Fruit fly (Drosophila melanogaster): ENCODE results near the gene bou.
A peak's percentile ranks its signal among the peaks of the same experiment; 100 is the strongest.

Gene bou

DNA sequence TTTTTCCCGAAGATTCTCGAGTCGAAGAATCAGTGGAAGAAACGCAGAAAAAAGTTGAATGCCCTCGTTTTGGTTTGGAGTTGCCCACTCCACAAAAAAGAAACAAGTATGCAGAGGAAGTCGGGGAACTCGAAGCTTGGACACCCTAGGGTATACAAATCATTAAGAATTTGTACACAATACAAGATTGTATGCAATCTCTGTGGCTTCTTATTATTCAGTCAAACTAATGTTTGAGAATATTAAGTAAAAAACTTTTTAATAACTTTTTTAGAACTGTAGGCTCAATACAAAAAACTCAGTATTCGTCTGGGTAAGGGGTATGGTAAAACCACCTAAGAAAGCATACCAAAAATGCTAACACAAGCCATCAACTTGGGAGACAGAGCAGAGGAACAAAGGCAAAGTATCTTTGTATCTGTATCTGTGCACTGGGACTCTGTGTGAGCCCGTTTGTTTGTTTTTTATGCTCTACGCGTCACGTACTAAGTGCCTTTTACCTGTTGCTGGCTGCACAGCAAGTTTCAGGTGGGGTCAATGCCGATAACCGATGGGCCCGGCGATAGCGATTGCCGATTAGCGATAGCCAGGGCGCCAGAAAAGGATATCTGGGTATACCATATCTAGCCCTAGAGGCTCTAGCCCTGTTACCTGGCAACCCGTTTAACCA, 969 bp upstream of the bou start (continued):
- TF ChIP-seq CG16779 (GFP tag; IDR thresholded peaks at IDR 0.05), result no peak
- TF ChIP-seq Dp (GFP tag; optimal IDR thresholded peaks at IDR 0.05), result peak; percentile 18
- peak; percentile 68 for TF ChIP-seq CG8944 (GFP tag; optimal IDR thresholded peaks at IDR 0.05)
- no peak for TF ChIP-seq bowl (GFP tag; IDR thresholded peaks at IDR 0.05)
- peak; percentile 72 for TF ChIP-seq Usf (GFP tag; optimal IDR thresholded peaks at IDR 0.05)
- no peak for TF ChIP-seq Oaz (GFP tag; IDR thresholded peaks at IDR 0.05)
- TF ChIP-seq CG6272 (GFP tag; IDR thresholded peaks at IDR 0.05), result peak; percentile 39; the same call in 1 of the 2 replicates
- TF ChIP-seq CG12769 (tag; optimal IDR thresholded peaks at IDR 0.05), result peak; percentile 58
- TF ChIP-seq p53 (GFP tag; optimal IDR thresholded peaks at IDR 0.05), result no peak
- peak; percentile 83 for TF ChIP-seq CG31441 (GFP tag; IDR thresholded peaks at IDR 0.05)
- TF ChIP-seq Awh (GFP tag; IDR thresholded peaks at IDR 0.05), result peak; percentile 80
- peak; percentile 54 for TF ChIP-seq CG31224 (GFP tag; IDR thresholded peaks at IDR 0.05)
- no peak for TF ChIP-seq Sry-β (GFP tag; optimal IDR thresholded peaks at IDR 0.05)
- TF ChIP-seq nerfin-1 (tag; optimal IDR thresholded peaks at IDR 0.05), result peak; percentile 59
- TF ChIP-seq BEAF-32 (GFP tag; optimal IDR thresholded peaks at IDR 0.05), result no peak
- TF ChIP-seq stc (GFP tag; IDR thresholded peaks at IDR 0.05), result no peak
- peak; percentile 72 for TF ChIP-seq Asciz (GFP tag; optimal IDR thresholded peaks at IDR 0.05)
- TF ChIP-seq CTCF (GFP tag; optimal IDR thresholded peaks at IDR 0.05), result no peak
- TF ChIP-seq CG13775 (GFP tag; optimal IDR thresholded peaks at IDR 0.05), result peak; percentile 71
- peak; percentile 77 for TF ChIP-seq gcm (GFP tag; optimal IDR thresholded peaks at IDR 0.05)
- peak; percentile 48; the same call in 1 of the 3 replicates for TF ChIP-seq CG11695 (GFP tag; IDR thresholded peaks at IDR 0.05)
- TF ChIP-seq Antp (GFP tag; optimal IDR thresholded peaks at IDR 0.05), result peak; percentile 68
- no peak; the same call in 1 of the 2 replicates for TF ChIP-seq dan (GFP tag; IDR thresholded peaks at IDR 0.05)
- peak; percentile 68 for TF ChIP-seq Mad (GFP tag; optimal IDR thresholded peaks at IDR 0.05)
- peak; percentile 24; the same call in 1 of the 3 replicates for TF ChIP-seq Aef1 (GFP tag; IDR thresholded peaks at IDR 0.05)
- TF ChIP-seq CG32532 (GFP tag; IDR thresholded peaks at IDR 0.05), result peak; percentile 54
- TF ChIP-seq pros (GFP tag; optimal IDR thresholded peaks at IDR 0.05), result peak; percentile 20
- peak; percentile 49 for TF ChIP-seq CG3838 (GFP tag; optimal IDR thresholded peaks at IDR 0.05)
- TF ChIP-seq gfzf (GFP tag; optimal IDR thresholded peaks at IDR 0.05), result no peak
- TF ChIP-seq sqz (GFP tag; optimal IDR thresholded peaks at IDR 0.05), result peak; percentile 73
- peak; percentile 77 for TF ChIP-seq trem (tag; optimal IDR thresholded peaks at IDR 0.05)
- TF ChIP-seq Hr51 (GFP tag; optimal IDR thresholded peaks at IDR 0.05), result peak; percentile 51 to 74
- peak; percentile 92 for TF ChIP-seq ara (GFP tag; IDR thresholded peaks at IDR 0.05)
- no peak for TF ChIP-seq toy (GFP tag; IDR thresholded peaks at IDR 0.05)
- peak; percentile 62; the same call in 2 of the 3 replicates for TF ChIP-seq hb (GFP tag; IDR thresholded peaks at IDR 0.05; ENCODE audit: partially characterized antibody)
- TF ChIP-seq CG10209 (GFP tag; optimal IDR thresholded peaks at IDR 0.05), result peak; percentile 72
- TF ChIP-seq CG8388 (GFP tag; optimal IDR thresholded peaks at IDR 0.05), result peak; percentile 86
- TF ChIP-seq zen (tag; optimal IDR thresholded peaks at IDR 0.05), result peak; percentile 41
- no peak for TF ChIP-seq MBD-R2 (GFP tag; IDR thresholded peaks at IDR 0.05)
- peak; percentile 74 for TF ChIP-seq CG7786 (GFP tag; optimal IDR thresholded peaks at IDR 0.05)
- TF ChIP-seq shn (GFP tag; optimal IDR thresholded peaks at IDR 0.05), result peak; percentile 63
- TF ChIP-seq zfh2 (GFP tag; optimal IDR thresholded peaks at IDR 0.05), result peak; percentile 71
- TF ChIP-seq lmd (GFP tag; IDR thresholded peaks at IDR 0.05), result peak; percentile 64
- no peak for TF ChIP-seq klu (GFP tag; IDR thresholded peaks at IDR 0.05)
- peak; percentile 81 for TF ChIP-seq CG16815 (GFP tag; optimal IDR thresholded peaks at IDR 0.05)
- peak; percentile 87 for TF ChIP-seq az2 (GFP tag; optimal IDR thresholded peaks at IDR 0.05)
- TF ChIP-seq CG8089 (GFP tag; optimal IDR thresholded peaks at IDR 0.05), result peak; percentile 81
- TF ChIP-seq CG4424 (GFP tag; optimal IDR thresholded peaks at IDR 0.05), result peak; percentile 81
- TF ChIP-seq tx (GFP tag; optimal IDR thresholded peaks at IDR 0.05), result peak; percentile 63
- TF ChIP-seq CG4282 (GFP tag; optimal IDR thresholded peaks at IDR 0.05), result no peak
- TF ChIP-seq Sry-δ (GFP tag; optimal IDR thresholded peaks at IDR 0.05), result peak; percentile 63
